Fruit fly (Drosophila melanogaster) whole organism, adult: ENCODE data around the gene CG46396.

Source experiments
- CG11617 ChIP-seq: fragments of 200-800 bp; sonication (Bioruptor generic); optimal IDR thresholded peaks from 2 replicates; lab custom pipeline; 2017; ENCODE audit warnings: mild to moderate bottlenecking, missing biosample characterization, missing genetic modification reagents, missing genetic modification characterization
- CG12768 ChIP-seq: fragments of 200-800 bp; sonication (Bioruptor generic); optimal IDR thresholded peaks from 2 replicates; lab custom pipeline; 2017; ENCODE audit warnings: missing biosample characterization, missing genetic modification characterization, mild to moderate bottlenecking, moderate library complexity, missing genetic modification reagents
- CG14711 ChIP-seq: fragments of 200-800 bp; sonication (Bioruptor generic); optimal IDR thresholded peaks from 2 replicates; lab custom pipeline; 2018; ENCODE audit warnings: missing biosample characterization, mild to moderate bottlenecking, missing genetic modification characterization, moderate library complexity
- CG1620 ChIP-seq: fragments of 200-800 bp; sonication (Bioruptor generic); optimal IDR thresholded peaks from 2 replicates; lab custom pipeline; 2016; ENCODE audit warnings: missing biosample characterization, missing genetic modification characterization
- CG33017 ChIP-seq: fragments of 200-800 bp; sonication (Bioruptor generic); optimal IDR thresholded peaks from 2 replicates; lab custom pipeline; 2018; ENCODE audit warnings: missing biosample characterization, mild to moderate bottlenecking, missing genetic modification characterization, moderate library complexity
- CG5204 ChIP-seq: fragments of 200-800 bp; sonication (Bioruptor generic); optimal IDR thresholded peaks from 2 replicates; lab custom pipeline; 2016; ENCODE audit warnings: missing biosample characterization, missing genetic modification characterization
- CG7045 ChIP-seq: fragments of 200-800 bp; sonication (Bioruptor generic); optimal IDR thresholded peaks from 2 replicates; lab custom pipeline; 2017; ENCODE audit warnings: missing biosample characterization, mild to moderate bottlenecking, missing genetic modification characterization
- CG7101 ChIP-seq: fragments of 200-800 bp; sonication (Bioruptor generic); optimal IDR thresholded peaks from 2 replicates; lab custom pipeline; 2018; ENCODE audit warnings: missing biosample characterization, mild to moderate bottlenecking, missing genetic modification characterization, moderate library complexity
- Clk ChIP-seq: fragments of 200-800 bp; sonication (Bioruptor generic); optimal IDR thresholded peaks from 2 replicates; lab custom pipeline; 2017; ENCODE audit warnings: missing biosample characterization, missing genetic modification characterization
- Crg-1 ChIP-seq: fragments of 200-800 bp; sonication (Bioruptor generic); optimal IDR thresholded peaks from 2 replicates; lab custom pipeline; 2016; ENCODE audit warnings: missing biosample characterization, missing genetic modification characterization
- Hr96 ChIP-seq: fragments of 200-800 bp; sonication (Bioruptor generic); optimal IDR thresholded peaks from 2 replicates; lab custom pipeline; 2016; ENCODE audit warnings: missing biosample characterization, missing genetic modification characterization
- Mnt ChIP-seq: fragments of 200-800 bp; sonication (Bioruptor generic); optimal IDR thresholded peaks from 2 replicates; lab custom pipeline; 2016; ENCODE audit warnings: missing biosample characterization, mild to moderate bottlenecking, missing genetic modification characterization
- bab1 ChIP-seq: fragments of 200-800 bp; sonication (Bioruptor generic); optimal IDR thresholded peaks from 3 replicates; lab custom pipeline; 2019; ENCODE audit warnings: missing biosample characterization, mild to moderate bottlenecking, missing genetic modification characterization, moderate library complexity
- cic ChIP-seq: fragments of 200-800 bp; sonication (Bioruptor generic); optimal IDR thresholded peaks from 2 replicates; lab custom pipeline; 2017; ENCODE audit warnings: missing biosample characterization, mild to moderate bottlenecking, missing genetic modification characterization, moderate library complexity
- cnc ChIP-seq, 2 experiments: fragments of >200 bp; optimal IDR thresholded peaks; 2 replicates each; lab custom pipeline; 2017
- kay ChIP-seq: fragments of 200-800 bp; sonication (Bioruptor generic); peaks from one replicate; lab custom pipeline; 2016; ENCODE audit warnings: missing biosample characterization, missing genetic modification characterization, borderline replicate concordance
- ovo ChIP-seq: fragments of 200-800 bp; sonication (Bioruptor generic); optimal IDR thresholded peaks from 2 replicates; lab custom pipeline; 2016; ENCODE audit warnings: missing biosample characterization, missing genetic modification characterization
- pad ChIP-seq: fragments of 200-800 bp; sonication (Bioruptor generic); optimal IDR thresholded peaks from 3 replicates; lab custom pipeline; 2017; ENCODE audit warnings: missing biosample characterization, missing genetic modification characterization, mild to moderate bottlenecking, moderate library complexity, missing genetic modification reagents
- tj ChIP-seq: fragments of 200-800 bp; sonication (Bioruptor generic); optimal IDR thresholded peaks from 3 replicates; lab custom pipeline; 2017; ENCODE audit warnings: missing biosample characterization, mild to moderate bottlenecking, missing genetic modification characterization, moderate library complexity
- toe ChIP-seq: fragments of 200-800 bp; sonication (Bioruptor generic); optimal IDR thresholded peaks from 2 replicates; lab custom pipeline; 2016; ENCODE audit warnings: missing biosample characterization, missing genetic modification characterization

The CG46396 gene

DNA sequence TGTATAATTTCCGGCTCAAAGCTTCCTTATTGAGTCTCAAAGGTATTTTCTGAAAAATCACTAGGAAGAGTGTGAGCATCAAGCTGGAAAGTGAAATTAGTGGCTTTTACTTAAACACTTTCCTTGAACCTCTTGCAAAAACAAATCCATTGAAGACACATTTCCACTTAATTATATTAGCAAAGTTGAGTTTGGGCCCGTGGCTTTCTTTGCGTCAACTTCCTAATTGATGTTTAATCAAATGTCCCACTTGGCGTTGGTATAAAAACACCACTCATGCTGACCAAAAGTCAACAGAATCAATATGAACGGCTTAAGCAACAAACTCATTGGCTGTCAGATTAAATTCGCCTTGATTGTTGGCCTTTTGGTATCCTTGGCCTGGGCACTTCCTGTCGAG lies at the start of gene CG46396:
Gene CG46396 (plus strand): TSS at position 301 of the 400 bp plus-strand sequence.
- TF ChIP-seq CG5204 (no peak), cic (GFP tag; lab: Kevin White, UChicago) (no peak), CG7101 (tag; lab: Kevin White, UChicago) (no peak), cnc (optimal IDR thresholded peaks at IDR 0.05; lab: Kevin White, UChicago) (no peak)

- no peak for TF ChIP-seq CG1620 (GFP tag; lab: Kevin White, UChicago)
- no peak for TF ChIP-seq Mnt (GFP tag; lab: Kevin White, UChicago)
- TF ChIP-seq CG7045 (GFP tag; lab: Kevin White, UChicago) = no peak
- no peak for TF ChIP-seq bab1
- TF ChIP-seq cic (GFP tag; lab: Kevin White, UChicago) = no peak
Observed at dm6 chr3R:6254438-6254837, 49.4 kb upstream of the CG46396 start.

DNA sequence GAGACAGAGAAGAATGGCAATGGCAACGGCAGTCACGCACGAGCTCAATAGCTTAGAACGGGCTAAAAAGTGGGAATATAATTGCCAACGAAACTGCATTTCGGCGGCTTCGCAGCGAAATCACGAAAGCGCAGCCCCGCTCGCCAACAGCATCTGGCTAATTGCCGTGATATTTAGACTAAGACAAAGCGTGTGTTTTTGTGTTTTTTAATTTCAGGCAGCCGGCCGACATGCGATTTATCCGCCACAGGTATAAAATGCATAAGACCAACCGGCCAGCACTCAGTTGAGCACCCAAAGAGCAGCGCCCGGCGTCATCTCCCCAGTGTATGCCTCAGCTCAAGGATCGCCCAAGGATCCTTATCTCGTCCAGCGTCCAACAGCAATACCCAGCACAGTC lies 49.0 kb upstream of the CG46396 start, which contains the start of gene Osi8:
Gene Osi8 (plus strand): TSS at position 301 of the 400 bp plus-strand sequence.
- TF ChIP-seq pad = no peak
- no peak for TF ChIP-seq CG1620 (GFP tag; lab: Kevin White, UChicago)
- no peak for TF ChIP-seq Crg-1 (GFP tag; lab: Kevin White, UChicago)
- no peak for TF ChIP-seq toe
- no peak for TF ChIP-seq CG14711 (tag; lab: Kevin White, UChicago)
- TF ChIP-seq CG11617 (GFP tag; lab: Kevin White, UChicago) = no peak
- TF ChIP-seq CG12768 (GFP tag; lab: Kevin White, UChicago) = no peak
- no peak for TF ChIP-seq cic (GFP tag; lab: Kevin White, UChicago)
- no peak for TF ChIP-seq CG33017 (tag; lab: Kevin White, UChicago)

DNA sequence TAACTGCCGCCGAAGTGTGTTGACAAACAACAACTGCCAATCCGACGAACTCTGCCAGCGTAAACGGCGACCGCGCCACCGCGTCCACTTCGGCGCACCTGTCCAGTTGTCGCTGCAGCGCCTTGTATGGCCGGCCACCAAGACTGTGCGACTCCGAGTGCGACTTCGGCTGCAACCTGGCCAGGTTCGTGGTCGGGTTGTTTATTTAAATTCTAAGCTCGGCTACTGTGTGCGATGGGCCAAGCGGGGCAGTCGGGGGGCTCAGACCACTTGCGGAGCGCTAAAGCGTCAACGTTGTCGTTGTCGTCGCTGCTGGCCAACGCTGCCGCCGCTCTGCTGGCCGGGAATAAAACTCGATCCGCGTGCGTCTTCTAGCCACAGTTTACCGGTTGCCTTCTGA lies 44.0 kb upstream of the CG46396 start, which contains the start of gene Osi9:
Gene Osi9 (plus strand): TSS at position 375 of the 400 bp plus-strand sequence.
- no peak for TF ChIP-seq CG7101 (tag; lab: Kevin White, UChicago)
- no peak for TF ChIP-seq Crg-1 (GFP tag; lab: Kevin White, UChicago)

DNA sequence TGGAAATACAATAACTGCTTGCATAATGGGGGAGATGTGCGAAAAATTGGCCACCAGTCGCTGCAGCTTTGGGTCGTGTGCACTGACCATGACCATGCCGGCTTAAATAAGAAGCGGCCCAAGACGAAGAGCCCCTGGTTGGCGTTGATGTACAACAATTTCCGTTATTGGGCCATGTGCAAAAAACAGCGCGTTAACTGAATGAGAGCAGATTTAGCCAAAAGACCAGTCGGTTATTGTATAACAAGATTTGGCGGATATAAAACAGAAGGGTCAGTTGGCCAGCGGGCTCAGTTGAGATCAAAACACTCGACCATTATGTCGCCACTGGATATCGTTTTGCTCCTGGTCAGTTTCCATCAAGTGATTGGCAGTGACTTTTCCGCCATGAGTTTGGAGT lies 40.2 kb upstream of the CG46396 start, which contains the start of gene Osi10a:
Gene Osi10a (plus strand): TSS at position 301 of the 400 bp plus-strand sequence.
- TF ChIP-seq CG7045 (GFP tag; lab: Kevin White, UChicago) (no peak), CG12768 (GFP tag; lab: Kevin White, UChicago) (no peak), CG33017 (tag; lab: Kevin White, UChicago) (no peak), tj (GFP tag; lab: Kevin White, UChicago) (no peak), CG11617 (GFP tag; lab: Kevin White, UChicago) (no peak), CG7101 (tag; lab: Kevin White, UChicago) (no peak), bab1 (no peak), cic (GFP tag; lab: Kevin White, UChicago) (no peak), CG1620 (GFP tag; lab: Kevin White, UChicago) (no peak), Clk (no peak), Mnt (GFP tag; lab: Kevin White, UChicago) (no peak), Crg-1 (GFP tag; lab: Kevin White, UChicago) (no peak), CG14711 (tag; lab: Kevin White, UChicago) (no peak), ovo (GFP tag; lab: Kevin White, UChicago) (no peak), cnc (optimal IDR thresholded peaks at IDR 0.05; lab: Kevin White, UChicago) (no peak)

DNA sequence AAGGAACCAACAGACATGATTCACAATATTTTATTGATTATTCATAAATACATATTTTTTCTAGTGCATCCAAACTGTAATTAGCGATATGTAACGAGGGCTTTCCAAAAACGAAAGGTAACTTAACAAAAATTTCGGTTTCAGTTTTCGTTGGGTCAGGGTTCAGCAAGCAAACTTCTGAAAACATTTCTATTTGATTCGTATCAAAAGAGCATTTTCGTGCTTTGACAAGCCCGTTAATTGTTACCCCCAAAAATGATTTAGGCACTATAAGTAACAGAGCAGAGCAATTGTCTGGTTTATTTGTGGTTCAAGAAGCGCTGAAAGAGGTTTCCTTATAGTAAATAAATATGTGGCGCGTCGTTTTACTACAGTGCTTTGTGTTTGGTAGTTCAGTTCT lies 37.9 kb upstream of the CG46396 start, which contains the start of gene Osi10b:
Gene Osi10b (plus strand): TSS at position 301 of the 400 bp plus-strand sequence.
- no peak for TF ChIP-seq CG12768 (GFP tag; lab: Kevin White, UChicago)
- TF ChIP-seq CG33017 (tag; lab: Kevin White, UChicago) = no peak
- TF ChIP-seq toe = no peak
- TF ChIP-seq cnc (optimal IDR thresholded peaks at IDR 0.05; lab: Kevin White, UChicago) = no peak
- no peak for TF ChIP-seq kay (GFP tag; lab: Kevin White, UChicago)
- TF ChIP-seq bab1 = no peak
- TF ChIP-seq CG1620 (GFP tag; lab: Kevin White, UChicago) = no peak
- no peak for TF ChIP-seq Mnt (GFP tag; lab: Kevin White, UChicago)
- no peak for TF ChIP-seq CG5204
- no peak for TF ChIP-seq CG7101 (tag; lab: Kevin White, UChicago)
- no peak for TF ChIP-seq pad

dm6 chr3R:6268657-6269056 lies 35.2 kb upstream of the CG46396 start, which contains the start of gene Osi11:
Gene Osi11, minus strand, starts transcription at chr3R:6268757.
- TF ChIP-seq CG12768 (GFP tag; lab: Kevin White, UChicago) = no peak
- TF ChIP-seq toe = no peak
- TF ChIP-seq CG11617 (GFP tag; lab: Kevin White, UChicago) = no peak
- no peak for TF ChIP-seq CG14711 (tag; lab: Kevin White, UChicago)
- no peak for TF ChIP-seq Mnt (GFP tag; lab: Kevin White, UChicago)
- TF ChIP-seq Hr96 (GFP tag; lab: Kevin White, UChicago) = no peak
- no peak for TF ChIP-seq pad
- no peak for TF ChIP-seq CG1620 (GFP tag; lab: Kevin White, UChicago)
- TF ChIP-seq ovo (GFP tag; lab: Kevin White, UChicago) = no peak
